Worm (Caenorhabditis elegans) whole organism, late embryonic: ENCODE results near the gene Y50E8A.2.
A peak's percentile ranks its signal among the peaks of the same experiment; 100 is the strongest.

Source experiments
- F13H6.1 ChIP-seq: sonication (generic microtip); optimal IDR thresholded peaks from 2 replicates; lab custom pipeline; 2016; ENCODE audit warnings: missing genetic modification characterization, missing compliant biosample characterization
- K09A11.1 ChIP-seq: sonication (generic microtip); optimal IDR thresholded peaks from 2 replicates; lab custom pipeline; 2017; ENCODE audit warnings: antibody characterized with exemption, mild to moderate bottlenecking, missing genetic modification characterization, missing compliant biosample characterization; ENCODE audit not compliant: insufficient read depth
- Y22D7AL.16 ChIP-seq: sonication (generic microtip); optimal IDR thresholded peaks from 2 replicates; lab custom pipeline; 2016; ENCODE audit warnings: missing genetic modification characterization, missing compliant biosample characterization
- ceh-14 ChIP-seq: sonication (generic microtip); optimal IDR thresholded peaks from 2 replicates; lab custom pipeline; 2016; ENCODE audit warnings: missing genotype, missing genetic modification characterization, missing compliant biosample characterization
- ceh-22 ChIP-seq: sonication (generic microtip); optimal IDR thresholded peaks from 2 replicates; lab custom pipeline; 2017; ENCODE audit warnings: missing biosample characterization, missing genetic modification characterization
- ceh-30 ChIP-seq: fragments of 150-350 bp; optimal IDR thresholded peaks from 2 replicates; lab custom pipeline; 2014; ENCODE audit warnings: missing biosample characterization, missing genetic modification characterization
- ceh-31 ChIP-seq: sonication (generic microtip); optimal IDR thresholded peaks from 2 replicates; lab custom pipeline; 2016; ENCODE audit warnings: missing genetic modification characterization, missing compliant biosample characterization
- ceh-6 ChIP-seq: fragments of 200-800 bp; sonication (Bioruptor generic); optimal IDR thresholded peaks from 2 replicates; lab custom pipeline; 2018; ENCODE audit warnings: mild to moderate bottlenecking, missing genetic modification characterization, missing compliant biosample characterization
- dve-1 ChIP-seq: sonication (generic microtip); optimal IDR thresholded peaks from 2 replicates; lab custom pipeline; 2017; ENCODE audit warnings: antibody characterized with exemption, mild to moderate bottlenecking, missing genetic modification characterization, missing compliant biosample characterization
- elt-4 ChIP-seq: sonication (generic microtip); optimal IDR thresholded peaks from 2 replicates; lab custom pipeline; 2016; ENCODE audit warnings: missing genetic modification characterization, missing compliant biosample characterization
- fkh-6 ChIP-seq: sonication (generic microtip); optimal IDR thresholded peaks from 2 replicates; lab custom pipeline; 2016; ENCODE audit warnings: missing genetic modification characterization, missing compliant biosample characterization
- hlh-6 ChIP-seq: sonication (generic microtip); optimal IDR thresholded peaks from 2 replicates; lab custom pipeline; 2016; ENCODE audit warnings: missing genotype, missing genetic modification characterization, missing compliant biosample characterization
- lim-6 ChIP-seq: sonication (generic microtip); optimal IDR thresholded peaks from 2 replicates; lab custom pipeline; 2016; ENCODE audit warnings: missing genetic modification characterization, missing compliant biosample characterization
- lin-11 ChIP-seq: fragments of 200-800 bp; sonication (Bioruptor generic); optimal IDR thresholded peaks from 2 replicates; lab custom pipeline; 2018; ENCODE audit warnings: mild to moderate bottlenecking, missing genetic modification characterization, missing compliant biosample characterization
- mec-3 ChIP-seq: sonication (generic microtip); optimal IDR thresholded peaks from 2 replicates; lab custom pipeline; 2016; ENCODE audit warnings: borderline replicate concordance, missing genetic modification characterization, missing compliant biosample characterization
- nhr-11 ChIP-seq: fragments of 150-350 bp; optimal IDR thresholded peaks from 2 replicates; lab custom pipeline; 2014; ENCODE audit warnings: missing biosample characterization, missing genetic modification characterization
- nhr-232 ChIP-seq: sonication (generic microtip); optimal IDR thresholded peaks from 2 replicates; lab custom pipeline; 2016; ENCODE audit warnings: missing genetic modification characterization, missing compliant biosample characterization
- npax-4 ChIP-seq: sonication (generic microtip); optimal IDR thresholded peaks from 2 replicates; lab custom pipeline; 2016; ENCODE audit warnings: missing genetic modification characterization, missing compliant biosample characterization
- pat-9 ChIP-seq: fragments of 200-800 bp; sonication (Bioruptor generic); optimal IDR thresholded peaks from 2 replicates; lab custom pipeline; 2018; ENCODE audit warnings: mild to moderate bottlenecking, missing genetic modification characterization, moderate library complexity, missing compliant biosample characterization
- pax-1 ChIP-seq: fragments of 150-350 bp; optimal IDR thresholded peaks from 2 replicates; lab custom pipeline; 2014; ENCODE audit warnings: missing biosample characterization, missing genetic modification characterization
- pha-4 ChIP-seq: fragments of 150-350 bp; optimal IDR thresholded peaks from 2 replicates; lab custom pipeline; 2018; ENCODE audit warnings: missing biosample characterization, missing genetic modification reagents, missing genetic modification characterization
- pqm-1 ChIP-seq: sonication (generic microtip); optimal IDR thresholded peaks from 2 replicates; lab custom pipeline; 2016; ENCODE audit warnings: missing genetic modification characterization, missing compliant biosample characterization
- pros-1 ChIP-seq: fragments of 150-350 bp; optimal IDR thresholded peaks from 2 replicates; lab custom pipeline; 2014; ENCODE audit warnings: missing biosample characterization, missing genetic modification reagents, missing genetic modification characterization
- ref-2 ChIP-seq: sonication (generic microtip); optimal IDR thresholded peaks from 2 replicates; lab custom pipeline; 2016; ENCODE audit warnings: missing genetic modification characterization, missing compliant biosample characterization
- rnt-1 ChIP-seq: sonication (generic microtip); optimal IDR thresholded peaks from 2 replicates; lab custom pipeline; 2016; ENCODE audit warnings: missing genetic modification characterization, missing compliant biosample characterization
- sdc-2 ChIP-seq: sonication (generic microtip); optimal IDR thresholded peaks from 2 replicates; lab custom pipeline; 2016; ENCODE audit warnings: missing genotype, missing genetic modification characterization, missing compliant biosample characterization
- sox-4 ChIP-seq: sonication (generic microtip); optimal IDR thresholded peaks from 2 replicates; lab custom pipeline; 2017; ENCODE audit warnings: mild to moderate bottlenecking, missing genetic modification characterization, inconsistent platforms, missing compliant biosample characterization
- syd-9 ChIP-seq: sonication (generic microtip); optimal IDR thresholded peaks from 2 replicates; lab custom pipeline; 2016; ENCODE audit warnings: mild to moderate bottlenecking, missing genetic modification characterization, moderate library complexity, missing compliant biosample characterization
- unc-3 ChIP-seq, 2 experiments: fragments of 200-800 bp in 1 of 2; sonication (Bioruptor generic) in 1 of 2; sonication (generic microtip) in 1 of 2; conservative IDR thresholded peaks in 1 of 2; optimal IDR thresholded peaks in 1 of 2; 2 replicates each; pipeline versions ENCODE4 v1.3.6 to Lab custom; 2016 to 2022; ENCODE audit warnings: missing compliant biosample characterization in 2 of 2, missing genetic modification characterization in 2 of 2, missing genetic modification reagents in 1 of 2
- unc-42 ChIP-seq: sonication (generic microtip); optimal IDR thresholded peaks from 2 replicates; lab custom pipeline; 2016; ENCODE audit warnings: missing genotype, missing genetic modification characterization, missing compliant biosample characterization
- zip-5 ChIP-seq: sonication (generic microtip); optimal IDR thresholded peaks from 2 replicates; lab custom pipeline; 2016; ENCODE audit warnings: missing genetic modification characterization, missing compliant biosample characterization

Gene Y50E8A.2

DNA sequence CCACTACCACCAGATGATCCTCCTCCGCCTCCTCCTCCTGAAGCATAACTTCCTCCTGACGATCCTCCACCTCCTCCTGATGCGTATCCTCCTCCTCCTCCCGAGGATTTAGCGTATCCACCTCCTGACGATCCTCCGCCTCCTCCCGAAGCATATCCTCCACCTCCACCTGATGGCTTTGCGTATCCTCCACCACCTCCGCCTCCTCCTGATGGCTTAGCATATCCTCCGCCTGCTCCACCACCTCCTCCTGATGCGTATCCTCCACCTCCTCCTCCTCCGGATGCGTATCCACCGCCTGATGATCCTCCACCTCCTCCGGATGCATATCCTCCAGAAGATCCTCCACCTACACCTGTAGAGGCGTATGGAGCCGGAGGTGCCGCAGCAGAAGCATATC, 16.2 kb upstream of the Y50E8A.2 start:
- no peak for TF ChIP-seq nhr-11 (tag; lab: Kevin White, UChicago)
- peak; percentile 2 for TF ChIP-seq dve-1 (tag; lab: Kevin White, UChicago)

ce11 chrV:14741233-14741632, 12.6 kb upstream of the Y50E8A.2 start, which contains the start of gene Y50E8A.6:
TSS of gene Y50E8A.6 (minus strand) at chrV:14741333.
- TF ChIP-seq npax-4 (tag; lab: Kevin White, UChicago) (no peak), pat-9 (no peak), ceh-22 (tag; lab: Kevin White, UChicago) (no peak), sox-4 (tag; lab: Kevin White, UChicago) (no peak), rnt-1 (tag; lab: Kevin White, UChicago) (no peak), nhr-232 (tag; lab: Kevin White, UChicago) (no peak), K09A11.1 (tag; lab: Kevin White, UChicago) (no peak), ref-2 (tag; lab: Kevin White, UChicago) (no peak), unc-3 (GFP tag; conservative IDR thresholded peaks at IDR 0.05; lab: Robert Waterston, UW) (no peak), unc-3 (tag; optimal IDR thresholded peaks at IDR 0.05; lab: Kevin White, UChicago) (no peak), ceh-6 (no peak), pax-1 (tag; lab: Kevin White, UChicago) (no peak), dve-1 (tag; lab: Kevin White, UChicago) (no peak), syd-9 (no peak), F13H6.1 (tag; lab: Kevin White, UChicago) (no peak), pros-1 (no peak), elt-4 (tag; lab: Kevin White, UChicago) (no peak), fkh-6 (tag; lab: Kevin White, UChicago) (no peak)

DNA sequence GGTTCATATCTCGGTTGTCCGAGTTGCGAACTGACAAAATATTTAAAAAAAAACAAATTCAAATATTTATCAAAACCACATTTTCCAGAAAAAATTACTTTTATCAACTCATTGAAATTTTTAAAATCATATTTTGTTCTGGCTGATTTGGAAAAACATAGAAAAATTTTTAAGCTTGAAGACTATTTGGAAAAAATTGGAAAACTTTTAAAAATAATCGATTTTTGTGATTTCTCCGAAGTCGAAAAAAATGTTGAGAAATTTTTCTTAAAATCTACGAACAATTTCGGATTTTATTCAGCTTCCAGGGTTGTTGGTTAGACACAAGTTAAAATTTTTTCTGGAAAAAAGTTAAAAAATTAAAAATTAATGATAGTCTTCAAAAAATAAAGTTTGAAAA, 8.2 kb upstream of the Y50E8A.2 start, which contains the start of gene Y50E8A.5:
TSS of gene Y50E8A.5 (minus strand) at position 101 of the 400 bp plus-strand sequence.
- TF ChIP-seq hlh-6 (tag; lab: Kevin White, UChicago) (no peak), lin-11 (tag; lab: Kevin White, UChicago) (no peak), syd-9 (no peak), ceh-30 (tag; lab: Kevin White, UChicago) (no peak), pros-1 (no peak), zip-5 (tag; lab: Kevin White, UChicago) (no peak), lim-6 (tag; lab: Kevin White, UChicago) (no peak), pax-1 (tag; lab: Kevin White, UChicago) (no peak)

DNA sequence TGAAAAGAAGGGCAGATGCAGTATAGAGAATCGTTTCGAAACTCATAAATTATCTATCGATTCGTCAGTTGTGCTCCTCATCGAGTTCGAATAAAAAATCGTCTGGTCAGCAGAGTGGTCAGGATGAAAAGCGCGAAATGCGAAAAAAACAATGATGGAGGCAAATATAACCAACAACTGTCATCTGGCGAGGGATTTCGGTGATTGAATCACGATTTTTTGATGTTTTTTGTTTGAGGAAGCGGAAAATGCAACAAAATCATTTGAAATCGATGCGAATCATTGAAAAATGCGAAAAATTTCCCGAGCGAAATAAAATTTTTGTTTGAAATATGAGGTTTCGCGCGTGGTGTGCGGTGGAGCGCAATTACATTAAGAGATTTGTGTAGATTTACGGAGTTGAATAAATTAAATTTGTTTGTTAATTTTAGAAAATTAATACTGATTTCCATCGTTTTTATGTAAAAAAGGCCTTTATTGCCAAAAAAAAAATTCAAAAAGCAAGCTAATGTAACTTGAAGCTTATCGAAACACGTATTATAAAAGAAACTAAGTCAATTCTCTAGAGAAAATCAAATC, 5.6 kb upstream of the Y50E8A.2 start, which contains the start of gene unc-61:
TSS of gene unc-61 (minus strand) at position 51 of the 579 bp plus-strand sequence.
- TF ChIP-seq unc-42 (tag; lab: Kevin White, UChicago) = peak; percentile 90
- TF ChIP-seq pha-4 (tag; lab: Kevin White, UChicago) = no peak

DNA sequence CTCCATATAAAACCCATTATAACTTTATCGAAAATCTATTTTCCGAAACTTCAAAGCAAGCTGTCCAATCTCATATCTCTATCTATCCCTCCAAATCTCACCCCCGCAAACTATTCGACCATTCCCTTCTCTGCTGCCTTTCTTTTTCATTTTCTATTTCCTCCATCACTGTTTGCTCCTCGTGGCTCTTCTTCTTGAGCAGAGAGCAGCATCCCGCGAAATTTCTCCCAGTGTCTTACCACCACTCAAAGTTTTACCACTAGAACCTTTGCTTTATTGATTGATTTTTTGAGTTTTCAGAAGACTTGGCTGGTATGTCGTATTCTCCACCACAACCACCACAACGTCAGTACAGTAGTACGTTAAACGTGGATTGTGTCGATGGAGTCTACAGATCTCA, 689 bp upstream of the Y50E8A.2 start, which contains the start of gene oig-3:
TSS of gene oig-3 (plus strand) at position 301 of the 400 bp plus-strand sequence.
- TF ChIP-seq dve-1 (tag; lab: Kevin White, UChicago) = no peak

ce11 chrV:14726596-14726995, 2.1 kb downstream of the Y50E8A.2 start, which contains the start of gene Y50E8A.1:
TSS of gene Y50E8A.1 (plus strand) at chrV:14726896.
- TF ChIP-seq ceh-14 (tag; lab: Kevin White, UChicago) = no peak
- TF ChIP-seq Y22D7AL.16 = no peak
- no peak for TF ChIP-seq ceh-31 (tag; lab: Kevin White, UChicago)
- TF ChIP-seq pqm-1 (tag; lab: Kevin White, UChicago) = no peak
- no peak for TF ChIP-seq lin-11 (tag; lab: Kevin White, UChicago)
- no peak for TF ChIP-seq unc-3 (GFP tag; conservative IDR thresholded peaks at IDR 0.05; lab: Robert Waterston, UW)
- TF ChIP-seq unc-3 (tag; optimal IDR thresholded peaks at IDR 0.05; lab: Kevin White, UChicago) = no peak
- no peak for TF ChIP-seq sdc-2
- no peak for TF ChIP-seq ref-2 (tag; lab: Kevin White, UChicago)
- no peak for TF ChIP-seq mec-3 (tag; lab: Kevin White, UChicago)
